Fruit fly (Drosophila melanogaster) whole organism, embryonic: ENCODE data around the gene CG18473.

Experiments
- Atf3 ChIP-seq: fragments of 200-800 bp; sonication (Bioruptor generic); optimal IDR thresholded peaks from 3 replicates; lab custom pipeline; 2016; ENCODE audit warnings: missing biosample characterization, missing genetic modification characterization
- BEAF-32 ChIP-seq: fragments of 200-800 bp; sonication (Bioruptor generic); optimal IDR thresholded peaks from 3 replicates; lab custom pipeline; 2017; ENCODE audit warnings: missing biosample characterization, missing genetic modification characterization, mild to moderate bottlenecking, moderate library complexity, missing genetic modification reagents
- Blimp-1 ChIP-seq: fragments of 200-800 bp; sonication (Bioruptor generic); optimal IDR thresholded peaks from 3 replicates; lab custom pipeline; 2018; ENCODE audit warnings: missing biosample characterization, missing genetic modification characterization, mild to moderate bottlenecking, moderate library complexity, missing genetic modification reagents
- CG10147 ChIP-seq: fragments of 200-800 bp; sonication (Bioruptor generic); optimal IDR thresholded peaks from 2 replicates; lab custom pipeline; 2019; ENCODE audit warnings: missing biosample characterization, mild to moderate bottlenecking, missing genetic modification characterization, moderate library complexity
- CG10366 ChIP-seq: fragments of 200-800 bp; sonication (Bioruptor generic); IDR thresholded peaks from 2 replicates; pipeline ENCODE4 v1.3.6; 2022; ENCODE audit warnings: missing biosample characterization, missing genetic modification characterization
- CG10431 ChIP-seq: fragments of 200-800 bp; sonication (Bioruptor generic); optimal IDR thresholded peaks from 3 replicates; lab custom pipeline; 2018; ENCODE audit warnings: missing biosample characterization, mild to moderate bottlenecking, missing genetic modification characterization
- CG1602 ChIP-seq: fragments of 200-800 bp; sonication (Bioruptor generic); optimal IDR thresholded peaks from 3 replicates; lab custom pipeline; 2016; ENCODE audit warnings: missing biosample characterization, missing genetic modification characterization
- CG1603 ChIP-seq: fragments of 200-800 bp; sonication (Bioruptor generic); optimal IDR thresholded peaks from 2 replicates; lab custom pipeline; 2019; ENCODE audit warnings: missing biosample characterization, mild to moderate bottlenecking, missing genetic modification characterization, moderate library complexity
- CG1792 ChIP-seq: fragments of 200-800 bp; sonication (Bioruptor generic); optimal IDR thresholded peaks from 2 replicates; lab custom pipeline; 2016; ENCODE audit warnings: missing biosample characterization, missing genetic modification characterization
- CG18011 ChIP-seq: fragments of 200-800 bp; sonication (Bioruptor generic); optimal IDR thresholded peaks from 2 replicates; lab custom pipeline; 2017; ENCODE audit warnings: missing biosample characterization, missing genetic modification characterization, mild to moderate bottlenecking, moderate library complexity, missing genotype
- CG18262 ChIP-seq: fragments of 200-800 bp; optimal IDR thresholded peaks from 3 replicates; lab custom pipeline; 2019; ENCODE audit warnings: missing biosample characterization, mild to moderate bottlenecking, missing genetic modification characterization, moderate library complexity
- CG1832 ChIP-seq: fragments of 200-800 bp; sonication (Bioruptor generic); optimal IDR thresholded peaks from 2 replicates; lab custom pipeline; 2017; ENCODE audit warnings: missing biosample characterization, mild to moderate bottlenecking, missing genetic modification characterization, inconsistent platforms
- CG34422 ChIP-seq: fragments of 200-800 bp; sonication (Bioruptor generic); IDR thresholded peaks from 3 replicates; pipeline ENCODE4 v1.3.6; 2022; ENCODE audit warnings: missing biosample characterization, missing genetic modification characterization
- CG3726 ChIP-seq: fragments of 200-800 bp; sonication (Bioruptor generic); IDR thresholded peaks from 3 replicates; pipeline ENCODE4, ENCODE4 v1.3.6; 2022; ENCODE audit warnings: missing biosample characterization, missing genetic modification characterization
- CG42726 ChIP-seq: fragments of 200-800 bp; sonication (Bioruptor generic); IDR thresholded peaks from 2 replicates; pipeline ENCODE4 v1.3.6; 2022; ENCODE audit warnings: missing biosample characterization, missing genetic modification characterization; ENCODE audit not compliant: partially characterized antibody
- CG4820 ChIP-seq: fragments of 200-800 bp; sonication (Bioruptor generic); optimal IDR thresholded peaks from 3 replicates; lab custom pipeline; 2016; ENCODE audit warnings: missing biosample characterization, missing genetic modification characterization
- CG5953 ChIP-seq: fragments of 200-800 bp; sonication (Bioruptor generic); IDR thresholded peaks from 2 replicates; pipeline ENCODE4 v1.3.6; 2022; ENCODE audit warnings: missing biosample characterization, missing genetic modification characterization
- CG6791 ChIP-seq: fragments of 200-800 bp; sonication (Bioruptor generic); IDR thresholded peaks from 3 replicates; pipeline ENCODE4 v1.3.6; 2022; ENCODE audit warnings: missing biosample characterization, missing genetic modification characterization; ENCODE audit not compliant: partially characterized antibody
- CG7271 ChIP-seq: fragments of 200-800 bp; sonication (Bioruptor generic); optimal IDR thresholded peaks from 2 replicates; lab custom pipeline; 2018; ENCODE audit warnings: missing biosample characterization, mild to moderate bottlenecking, missing genetic modification characterization, moderate library complexity
- CG9817 ChIP-seq: fragments of 200-800 bp; sonication (Bioruptor generic); optimal IDR thresholded peaks from 2 replicates; lab custom pipeline; 2018; ENCODE audit warnings: missing biosample characterization, mild to moderate bottlenecking, missing genetic modification characterization, moderate library complexity
- D19B ChIP-seq: fragments of 200-800 bp; sonication (Bioruptor generic); optimal IDR thresholded peaks from 2 replicates; lab custom pipeline; 2017; ENCODE audit warnings: missing biosample characterization, mild to moderate bottlenecking, missing genetic modification characterization
- Dll ChIP-seq: fragments of 200-800 bp; sonication (Bioruptor generic); IDR thresholded peaks from 4 replicates; pipeline ENCODE4 v1.3.6; 2022; ENCODE audit warnings: missing biosample characterization, missing genetic modification characterization; ENCODE audit not compliant: partially characterized antibody
- Doc3 ChIP-seq: fragments of 200-800 bp; sonication (Bioruptor generic); IDR thresholded peaks from 3 replicates; pipeline ENCODE4 v1.3.6; 2022; ENCODE audit warnings: missing biosample characterization, missing genetic modification characterization; ENCODE audit not compliant: partially characterized antibody
- Ets97D ChIP-seq: fragments of 200-800 bp; sonication (Bioruptor generic); optimal IDR thresholded peaks from 3 replicates; lab custom pipeline; 2016; ENCODE audit warnings: missing biosample characterization, missing genetic modification characterization
- Hmx ChIP-seq: fragments of 200-800 bp; sonication (Bioruptor generic); optimal IDR thresholded peaks from 2 replicates; lab custom pipeline; 2016; ENCODE audit warnings: missing biosample characterization, missing genetic modification characterization
- Hr51 ChIP-seq, 2 experiments: fragments of 200-800 bp; sonication (Bioruptor generic); optimal IDR thresholded peaks; 2 replicates in 1 of 2; 3 replicates in 1 of 2; lab custom pipeline; 2016 to 2018; ENCODE audit warnings: missing biosample characterization in 2 of 2, missing genetic modification characterization in 2 of 2, mild to moderate bottlenecking in 1 of 2, moderate library complexity in 1 of 2
- Max ChIP-seq: fragments of 200-800 bp; sonication (Bioruptor generic); optimal IDR thresholded peaks from 2 replicates; lab custom pipeline; 2016; ENCODE audit warnings: missing biosample characterization, mild to moderate bottlenecking, missing genetic modification characterization
- Nf-YA ChIP-seq: fragments of 200-800 bp; sonication (Bioruptor generic); IDR thresholded peaks from 2 replicates; pipeline ENCODE4 v1.3.6; 2022; ENCODE audit warnings: missing biosample characterization, missing genetic modification characterization
- NfI ChIP-seq: fragments of 200-800 bp; sonication (Bioruptor generic); optimal IDR thresholded peaks from 3 replicates; lab custom pipeline; 2018; ENCODE audit warnings: missing biosample characterization, mild to moderate bottlenecking, missing genetic modification characterization, moderate library complexity
- Poxn ChIP-seq: fragments of 200-800 bp; sonication (Bioruptor generic); IDR thresholded peaks from 2 replicates; pipeline ENCODE4 v1.3.6; 2022; ENCODE audit warnings: missing biosample characterization, missing genetic modification characterization
- Taf1 ChIP-seq: fragments of 200-800 bp; sonication (Bioruptor generic); IDR thresholded peaks from 2 replicates; pipeline ENCODE4 v1.3.6; 2022; ENCODE audit warnings: missing biosample characterization, missing genetic modification characterization
- Tbp ChIP-seq: fragments of >200 bp; optimal IDR thresholded peaks from 2 replicates; lab custom pipeline; 2018; ENCODE audit warnings: missing biosample characterization, missing genetic modification characterization
- cwo ChIP-seq: fragments of 200-800 bp; sonication (Bioruptor generic); optimal IDR thresholded peaks from 3 replicates; lab custom pipeline; 2017; ENCODE audit warnings: missing biosample characterization, missing genetic modification characterization, mild to moderate bottlenecking, moderate library complexity, missing genetic modification reagents
- danr ChIP-seq: fragments of 200-800 bp; sonication (Bioruptor generic); IDR thresholded peaks from 2 replicates; pipeline ENCODE4 v1.3.6; 2022; ENCODE audit warnings: missing biosample characterization, missing genetic modification characterization
- dati ChIP-seq: fragments of 200-800 bp; sonication (Bioruptor generic); IDR thresholded peaks from 2 replicates; pipeline ENCODE4 v1.3.6; 2022; ENCODE audit warnings: missing biosample characterization, missing genetic modification characterization
- eyg ChIP-seq: fragments of 200-800 bp; sonication (Bioruptor generic); optimal IDR thresholded peaks from 3 replicates; lab custom pipeline; 2016; ENCODE audit warnings: missing biosample characterization, missing genetic modification characterization
- fru ChIP-seq: fragments of >200 bp; optimal IDR thresholded peaks from 2 replicates; lab custom pipeline; 2017
- gro ChIP-seq: fragments of 200-800 bp; sonication (Bioruptor generic); optimal IDR thresholded peaks from 2 replicates; lab custom pipeline; 2016; ENCODE audit warnings: missing biosample characterization, missing genetic modification characterization
- jumu ChIP-seq: fragments of 200-800 bp; sonication (Bioruptor generic); optimal IDR thresholded peaks from 3 replicates; lab custom pipeline; 2016; ENCODE audit warnings: missing biosample characterization, missing genetic modification characterization
- maf-S ChIP-seq: fragments of 200-800 bp; sonication (Bioruptor generic); optimal IDR thresholded peaks from 2 replicates; lab custom pipeline; 2016; ENCODE audit warnings: missing biosample characterization, missing genetic modification characterization
- mirr ChIP-seq: fragments of 200-800 bp; sonication (Bioruptor generic); optimal IDR thresholded peaks from 3 replicates; lab custom pipeline; 2018; ENCODE audit warnings: missing biosample characterization, mild to moderate bottlenecking, missing genetic modification characterization
- nerfin-1 ChIP-seq: fragments of 200-800 bp; sonication (Bioruptor generic); optimal IDR thresholded peaks from 3 replicates; lab custom pipeline; 2019; ENCODE audit warnings: missing biosample characterization, mild to moderate bottlenecking, missing genetic modification characterization, moderate library complexity
- nmo ChIP-seq: fragments of 200-800 bp; sonication (Bioruptor generic); optimal IDR thresholded peaks from 2 replicates; lab custom pipeline; 2018; ENCODE audit warnings: missing biosample characterization, mild to moderate bottlenecking, missing genetic modification characterization, moderate library complexity
- pnt ChIP-seq: fragments of 200-800 bp; sonication (Bioruptor generic); optimal IDR thresholded peaks from 3 replicates; lab custom pipeline; 2016; ENCODE audit warnings: missing biosample characterization, missing genetic modification characterization
- seq ChIP-seq: fragments of 200-800 bp; sonication (Bioruptor generic); IDR thresholded peaks from 2 replicates; pipeline ENCODE4 v1.3.6; 2022; ENCODE audit warnings: missing biosample characterization, missing genetic modification characterization
- sima ChIP-seq: fragments of 200-800 bp; sonication (Bioruptor generic); optimal IDR thresholded peaks from 2 replicates; lab custom pipeline; 2016; ENCODE audit warnings: missing biosample characterization, missing genetic modification characterization
- so ChIP-seq: fragments of 200-800 bp; sonication (Bioruptor generic); IDR thresholded peaks from 3 replicates; pipeline ENCODE4 v1.3.6; 2022; ENCODE audit warnings: missing biosample characterization, missing genetic modification characterization
- sob ChIP-seq: fragments of 200-800 bp; sonication (Bioruptor generic); IDR thresholded peaks from 2 replicates; pipeline ENCODE4 v1.3.6; 2022; ENCODE audit warnings: missing biosample characterization, missing genetic modification characterization
- stc ChIP-seq: fragments of 200-800 bp; sonication (Bioruptor generic); IDR thresholded peaks from 2 replicates; pipeline ENCODE4 v1.3.6; 2022; ENCODE audit warnings: missing biosample characterization, missing genetic modification characterization
- unc-4 ChIP-seq: fragments of 200-800 bp; sonication (Bioruptor generic); IDR thresholded peaks from 2 replicates; pipeline ENCODE4 v1.3.6; 2022; ENCODE audit warnings: missing biosample characterization, missing genetic modification characterization; ENCODE audit not compliant: partially characterized antibody
- wdn ChIP-seq: fragments of 200-800 bp; sonication (Bioruptor generic); IDR thresholded peaks from 2 replicates; pipeline ENCODE4 v1.3.6; 2022; ENCODE audit warnings: missing biosample characterization, missing genetic modification characterization

Gene CG18473

DNA sequence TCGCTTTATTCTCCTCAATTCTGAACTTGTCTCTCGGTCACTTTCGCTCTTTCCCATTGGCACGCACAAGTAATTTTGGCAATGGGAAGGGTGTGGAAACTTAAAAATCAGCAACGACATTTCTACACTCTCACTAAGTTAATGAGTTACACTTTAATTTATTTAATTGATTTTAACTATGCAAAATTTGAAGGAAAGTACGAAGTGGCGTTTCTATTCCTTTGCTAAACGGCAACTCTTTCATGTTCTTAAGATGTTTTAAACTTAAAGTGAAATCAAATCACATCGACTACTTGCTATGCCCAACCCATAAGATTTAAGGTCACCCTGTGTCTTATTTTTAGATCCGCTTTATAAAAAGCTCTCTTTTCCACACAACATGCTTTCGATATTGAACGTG is 7.3 kb downstream of the CG18473 start (continued):
- TF ChIP-seq CG34422 (GFP tag; lab: Robert Waterston, UW) (0 out of 3 replicates have a peak, but pooled peaks have one; percentile 44), CG10147 (peak; percentile 34), Blimp-1 (peak; percentile 33), pnt (GFP tag; lab: Kevin White, UChicago) (no peak), cwo (GFP tag; lab: Kevin White, UChicago) (peak; percentile 52), CG1832 (GFP tag; lab: Kevin White, UChicago) (no peak), CG3726 (GFP tag; lab: Robert Waterston, UW) (no peak), stc (GFP tag; lab: Robert Waterston, UW) (peak; percentile 73), jumu (GFP tag; lab: Kevin White, UChicago) (no peak), nmo (no peak), fru (lab: Kevin White, UChicago) (no peak), BEAF-32 (GFP tag; lab: Kevin White, UChicago) (no peak), Tbp (GFP tag; lab: Kevin White, UChicago) (no peak), CG10366 (GFP tag; lab: Robert Waterston, UW) (no peak), nerfin-1 (tag; lab: Kevin White, UChicago) (no peak), CG4820 (GFP tag; lab: Kevin White, UChicago) (no peak), danr (GFP tag; lab: Robert Waterston, UW) (peak; percentile 31; the same call in 1 of the 2 replicates), mirr (GFP tag; lab: Kevin White, UChicago) (no peak), unc-4 (GFP tag; lab: Robert Waterston, UW) (no peak), eyg (GFP tag; lab: Kevin White, UChicago) (no peak), gro (GFP tag; lab: Kevin White, UChicago) (peak; percentile 51), wdn (GFP tag; lab: Robert Waterston, UW) (no peak), dati (GFP tag; lab: Robert Waterston, UW) (no peak), CG1792 (GFP tag; lab: Kevin White, UChicago) (peak; percentile 18), sob (GFP tag; lab: Robert Waterston, UW) (peak; percentile 74), Hmx (GFP tag; lab: Kevin White, UChicago) (no peak), Max (GFP tag; lab: Kevin White, UChicago) (peak; percentile 11), sima (GFP tag; lab: Kevin White, UChicago) (no peak), CG1602 (GFP tag; lab: Kevin White, UChicago) (no peak), maf-S (GFP tag; lab: Kevin White, UChicago) (no peak), NfI (GFP tag; lab: Kevin White, UChicago) (peak; percentile 53), Hr51 (GFP tag; optimal IDR thresholded peaks at IDR 0.05; lab: Kevin White, UChicago) (peak in 1 of 2 experiments; percentile 84), Taf1 (GFP tag; lab: Robert Waterston, UW) (peak; percentile 29; the same call in 1 of the 2 replicates), Atf3 (GFP tag; lab: Kevin White, UChicago) (no peak), CG42726 (GFP tag; lab: Robert Waterston, UW) (no peak), Doc3 (GFP tag; lab: Robert Waterston, UW) (no peak), CG6791 (no peak), seq (GFP tag; lab: Robert Waterston, UW) (peak; percentile 60; the same call in 1 of the 2 replicates), Dll (GFP tag; lab: Robert Waterston, UW) (no peak), CG1603 (tag; lab: Kevin White, UChicago) (no peak), CG5953 (GFP tag; lab: Robert Waterston, UW) (0 out of 2 replicates have a peak, but pooled peaks have one; percentile 8), so (peak; percentile 71), Poxn (GFP tag; lab: Robert Waterston, UW) (no peak), CG10431 (GFP tag; lab: Kevin White, UChicago) (no peak), Nf-YA (GFP tag; lab: Robert Waterston, UW) (no peak), CG18011 (GFP tag; lab: Kevin White, UChicago) (peak; percentile 27), CG7271 (tag; lab: Kevin White, UChicago) (no peak), CG9817 (tag; lab: Kevin White, UChicago) (peak; percentile 59), CG18262 (peak; percentile 31), Ets97D (GFP tag; lab: Kevin White, UChicago) (no peak), D19B (peak; percentile 34)
